Worm (Caenorhabditis elegans) whole organism, late embryonic: ENCODE data around the gene F53F8.4.

Source experiments
- ama-1 ChIP-seq: fragments of 150-350 bp; optimal IDR thresholded peaks from 2 replicates; lab custom pipeline; 2014
- dve-1 ChIP-seq: sonication (generic microtip); optimal IDR thresholded peaks from 2 replicates; lab custom pipeline; 2017; ENCODE audit warnings: antibody characterized with exemption, mild to moderate bottlenecking, missing genetic modification characterization, missing compliant biosample characterization
- fkh-10 ChIP-seq: fragments of 150-350 bp; optimal IDR thresholded peaks from 2 replicates; lab custom pipeline; 2014; ENCODE audit warnings: missing biosample characterization, missing genetic modification reagents, missing genetic modification characterization
- hlh-15 ChIP-seq: sonication (generic microtip); optimal IDR thresholded peaks from 2 replicates; lab custom pipeline; 2016; ENCODE audit warnings: missing genetic modification characterization, missing compliant biosample characterization
- hlh-30 ChIP-seq: sonication (generic microtip); optimal IDR thresholded peaks from 2 replicates; lab custom pipeline; 2017; ENCODE audit warnings: antibody characterized with exemption, missing genetic modification characterization, missing compliant biosample characterization; ENCODE audit not compliant: insufficient read depth
- hlh-8 ChIP-seq: sonication (generic microtip); optimal IDR thresholded peaks from 2 replicates; lab custom pipeline; 2016; ENCODE audit warnings: missing genotype, missing genetic modification characterization, missing compliant biosample characterization
- lin-11 ChIP-seq: fragments of 200-800 bp; sonication (Bioruptor generic); optimal IDR thresholded peaks from 2 replicates; lab custom pipeline; 2018; ENCODE audit warnings: mild to moderate bottlenecking, missing genetic modification characterization, missing compliant biosample characterization
- nhr-11 ChIP-seq: fragments of 150-350 bp; optimal IDR thresholded peaks from 2 replicates; lab custom pipeline; 2014; ENCODE audit warnings: missing biosample characterization, missing genetic modification characterization
- pag-3 ChIP-seq: sonication (generic microtip); optimal IDR thresholded peaks from 2 replicates; lab custom pipeline; 2016; ENCODE audit warnings: missing compliant biosample characterization, missing genetic modification characterization, borderline replicate concordance
- rnt-1 ChIP-seq: sonication (generic microtip); optimal IDR thresholded peaks from 2 replicates; lab custom pipeline; 2016; ENCODE audit warnings: missing genetic modification characterization, missing compliant biosample characterization
- sdc-2 ChIP-seq: sonication (generic microtip); optimal IDR thresholded peaks from 2 replicates; lab custom pipeline; 2016; ENCODE audit warnings: missing genotype, missing genetic modification characterization, missing compliant biosample characterization
- tbx-2 ChIP-seq: sonication (generic microtip); optimal IDR thresholded peaks from 2 replicates; lab custom pipeline; 2016; ENCODE audit warnings: missing genetic modification characterization, missing compliant biosample characterization
- unc-55 ChIP-seq: sonication (generic microtip); optimal IDR thresholded peaks from 2 replicates; lab custom pipeline; 2017; ENCODE audit warnings: missing biosample characterization, missing genetic modification reagents, missing genetic modification characterization
- unc-86 ChIP-seq: sonication (generic microtip); optimal IDR thresholded peaks from 2 replicates; lab custom pipeline; 2016; ENCODE audit warnings: missing genetic modification characterization, missing compliant biosample characterization

DNA sequence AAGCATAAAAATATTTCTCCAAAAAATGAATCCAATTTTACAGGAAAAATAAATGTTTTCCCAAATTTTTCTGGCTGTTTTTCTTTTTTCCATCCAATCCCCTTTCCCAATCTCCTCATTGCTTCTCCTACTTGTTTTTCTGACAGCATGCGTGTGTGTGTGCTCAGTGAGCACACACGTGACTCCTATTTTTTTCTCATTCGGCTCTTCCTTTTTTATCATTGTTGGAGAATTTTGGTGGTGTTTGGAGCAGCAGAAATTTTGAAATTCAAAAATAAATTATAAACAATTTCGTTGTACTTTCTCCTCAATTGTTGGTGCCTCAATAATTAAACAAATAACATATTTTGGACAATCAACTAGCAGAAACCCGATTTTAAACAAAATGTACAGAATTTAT, 19.2 kb upstream of the F53F8.4 start:
- TF ChIP-seq hlh-30 = no peak
- TF ChIP-seq unc-86 (tag; lab: Kevin White, UChicago) = no peak
- TF ChIP-seq sdc-2 = no peak
- TF ChIP-seq pag-3 (tag; lab: Kevin White, UChicago) = no peak
- no peak for TF ChIP-seq fkh-10 (GFP tag; lab: Kevin White, UChicago)
- TF ChIP-seq hlh-15 = no peak
- no peak for TF ChIP-seq unc-55 (GFP tag; lab: Kevin White, UChicago)
- no peak for TF ChIP-seq tbx-2 (tag; lab: Kevin White, UChicago)
- no peak for TF ChIP-seq lin-11 (tag; lab: Kevin White, UChicago)
- no peak for TF ChIP-seq nhr-11 (tag; lab: Kevin White, UChicago)
- TF ChIP-seq ama-1 (lab: Kevin White, UChicago) = no peak
- no peak for TF ChIP-seq hlh-8 (tag; lab: Kevin White, UChicago)
- TF ChIP-seq rnt-1 (tag; lab: Kevin White, UChicago) = no peak
- TF ChIP-seq dve-1 (tag; lab: Kevin White, UChicago) = no peak
